Worm (Caenorhabditis elegans): ENCODE data around the gene osg-1.

DNA sequence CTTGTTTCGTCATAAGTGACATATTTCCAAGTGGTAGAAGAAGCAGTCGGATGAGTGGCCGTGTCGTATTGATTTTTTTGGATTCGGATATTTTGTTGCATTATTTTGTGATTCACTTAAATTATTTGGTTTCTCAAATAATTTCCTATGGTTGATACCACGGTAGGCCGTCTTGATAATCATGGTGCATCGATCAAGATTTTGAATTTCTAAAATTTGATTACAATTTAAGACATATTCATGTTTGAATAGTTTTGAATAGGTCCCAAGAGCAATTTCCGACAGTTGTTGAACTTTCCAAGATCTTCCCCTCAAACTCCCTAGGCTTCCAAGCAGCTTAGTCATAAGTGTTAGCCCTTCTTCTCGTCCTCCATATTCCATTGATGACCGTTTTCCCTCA, 34.6 kb downstream of the osg-1 start, which contains the start of gene D1044.4:
- no peak for TF ChIP-seq ama-1 (optimal IDR thresholded peaks at IDR 0.05)
- TF ChIP-seq ama-1 (GFP tag; optimal IDR thresholded peaks at IDR 0.05), result no peak
- no peak for TF ChIP-seq madf-8 (GFP tag; conservative IDR thresholded peaks at IDR 0.05)
- TF ChIP-seq lin-54 (GFP tag; optimal IDR thresholded peaks at IDR 0.05), result no peak
- TF ChIP-seq zfh-2 (GFP tag; conservative IDR thresholded peaks at IDR 0.05), result no peak
- TF ChIP-seq ZK185.1 (tag; optimal IDR thresholded peaks at IDR 0.05; ENCODE audit: poor library complexity, severe bottlenecking), result no peak
- no peak for TF ChIP-seq T07F8.4 (tag; optimal IDR thresholded peaks at IDR 0.05)
- no peak for TF ChIP-seq snpc-4 (GFP tag; optimal IDR thresholded peaks at IDR 0.05)
- TF ChIP-seq snpc-4 (tag; optimal IDR thresholded peaks at IDR 0.05), result no peak
